Worm (Caenorhabditis elegans) whole organism, L3 larva: Measurements from ENCODE around the gene ZK1073.2.

ENCODE experiments used
- R02D3.7 ChIP-seq: fragments of 150-350 bp; optimal IDR thresholded peaks from 2 replicates; lab custom pipeline; 2014; ENCODE audit warnings: missing biosample characterization, missing genetic modification characterization
- fos-1 ChIP-seq: fragments of 150-350 bp; optimal IDR thresholded peaks from 2 replicates; lab custom pipeline; 2014; ENCODE audit warnings: missing biosample characterization, missing genetic modification characterization
- mdl-1 ChIP-seq: fragments of 150-350 bp; optimal IDR thresholded peaks from 2 replicates; lab custom pipeline; 2014; ENCODE audit warnings: missing biosample characterization, missing genetic modification characterization
- nhr-23 ChIP-seq: fragments of 150-350 bp; optimal IDR thresholded peaks from 2 replicates; lab custom pipeline; 2014; ENCODE audit warnings: missing biosample characterization, missing genetic modification reagents, missing genetic modification characterization
- nhr-237 ChIP-seq: fragments of 150-350 bp; optimal IDR thresholded peaks from 2 replicates; lab custom pipeline; 2014; ENCODE audit warnings: missing biosample characterization, missing genetic modification characterization
- nhr-76 ChIP-seq: fragments of 150-350 bp; sonication (generic microtip); optimal IDR thresholded peaks from 5 replicates; lab custom pipeline; 2014; ENCODE audit warnings: missing biosample characterization, missing genetic modification characterization
- nhr-77 ChIP-seq: fragments of 150-350 bp; optimal IDR thresholded peaks from 2 replicates; lab custom pipeline; 2014; ENCODE audit warnings: missing biosample characterization, missing genetic modification characterization

DNA sequence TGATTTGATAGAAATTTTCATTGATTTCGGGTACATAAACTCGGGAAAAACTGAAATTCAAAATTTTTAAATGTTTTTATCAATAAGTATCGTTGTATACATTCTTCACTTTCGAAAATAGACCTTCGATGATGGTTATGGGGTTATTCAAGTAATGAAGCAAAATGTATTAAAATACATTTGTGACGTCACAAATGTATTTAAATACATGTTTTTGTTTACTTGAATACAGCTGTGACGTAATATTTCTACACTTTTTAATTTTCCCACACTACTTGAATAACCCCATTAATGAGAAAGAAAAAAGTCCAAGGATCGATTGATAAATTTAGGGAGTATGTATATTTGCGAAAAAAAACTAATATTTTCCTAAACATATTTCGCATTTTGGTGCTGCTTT is 35.5 kb upstream of the ZK1073.2 start:
- TF ChIP-seq nhr-77 (tag; lab: Kevin White, UChicago) (no peak), nhr-76 (tag; lab: Kevin White, UChicago) (no peak), nhr-23 (tag; lab: Kevin White, UChicago) (no peak), fos-1 (no peak), mdl-1 (tag; lab: Kevin White, UChicago) (no peak), R02D3.7 (tag; lab: Kevin White, UChicago) (no peak), nhr-237 (tag; lab: Kevin White, UChicago) (no peak)
